Worm (Caenorhabditis elegans) whole organism, young adult: ENCODE results near the gene Y38H6C.24.

Experiments used
- F57C9.4 ChIP-seq: sonication (generic microtip); optimal IDR thresholded peaks from 2 replicates; lab custom pipeline; 2017; ENCODE audit warnings: mild to moderate bottlenecking, missing genetic modification characterization, missing compliant biosample characterization
- Y67H2A.10 ChIP-seq: fragments of 200-800 bp; sonication (Bioruptor generic); conservative IDR thresholded peaks from 2 replicates; pipeline ENCODE4 v1.3.6; 2022; ENCODE audit warnings: missing genetic modification reagents, missing genetic modification characterization, missing compliant biosample characterization
- dpff-1 ChIP-seq: sonication (generic microtip); optimal IDR thresholded peaks from 2 replicates; lab custom pipeline; 2017; ENCODE audit warnings: mild to moderate bottlenecking, missing genetic modification characterization, missing compliant biosample characterization
- hmg-1.2 ChIP-seq: fragments of 200-800 bp; sonication (Bioruptor generic); IDR thresholded peaks from 2 replicates; pipeline ENCODE4 v1.3.6; 2022; ENCODE audit warnings: missing genetic modification reagents, missing genetic modification characterization, missing compliant biosample characterization
- lin-40 ChIP-seq: sonication (generic microtip); optimal IDR thresholded peaks from 2 replicates; lab custom pipeline; 2016; ENCODE audit warnings: missing genetic modification characterization, mild to moderate bottlenecking, missing compliant biosample characterization, missing genotype, missing genetic modification reagents
- unc-62 ChIP-seq: fragments of 150-350 bp; optimal IDR thresholded peaks from 2 replicates; lab custom pipeline; 2014; ENCODE audit warnings: missing biosample characterization, missing genetic modification reagents, missing genetic modification characterization

DNA sequence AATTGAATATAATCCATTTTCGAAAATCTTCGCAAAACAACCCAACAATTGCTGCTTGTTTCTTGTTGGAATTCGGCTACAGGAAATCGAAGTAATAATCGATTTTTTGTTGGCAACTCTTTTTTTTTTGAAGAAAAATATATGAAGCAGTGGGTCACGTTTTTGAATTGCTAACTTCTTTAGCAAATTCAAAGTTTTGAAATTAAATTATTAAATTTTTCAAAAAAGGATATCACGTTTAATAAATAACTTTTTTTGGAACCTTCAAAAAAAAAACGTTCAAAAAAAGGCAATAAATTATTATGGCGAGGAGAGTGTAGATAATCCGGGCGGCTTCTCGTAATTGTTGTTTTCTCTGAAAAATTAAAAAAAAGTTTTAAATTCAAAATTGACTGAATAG, 10.0 kb downstream of the Y38H6C.24 start, which contains the start of gene Y38H6C.15:
- no peak for TF ChIP-seq unc-62
- TF ChIP-seq dpff-1, result no peak
- no peak for TF ChIP-seq F57C9.4
- no peak for TF ChIP-seq hmg-1.2 (GFP tag; lab: Robert Waterston, UW)
- no peak for TF ChIP-seq Y67H2A.10
- no peak for TF ChIP-seq lin-40 (tag; lab: Kevin White, UChicago)
